Worm (Caenorhabditis elegans): ENCODE measurements around the gene K04F1.9.

ce11 chrV:1642768-1643167 lies 22.3 kb upstream of the K04F1.9 start:
- TF ChIP-seq blmp-1 (tag; optimal IDR thresholded peaks at IDR 0.05) (no peak), elt-3 (tag; optimal IDR thresholded peaks at IDR 0.05) (no peak), sptf-1 (tag; optimal IDR thresholded peaks at IDR 0.05) (no peak), lin-13 (tag; optimal IDR thresholded peaks at IDR 0.05) (no peak), nhr-237 (tag; optimal IDR thresholded peaks at IDR 0.05) (no peak), sem-2 (GFP tag; optimal IDR thresholded peaks at IDR 0.05) (no peak), ceh-43 (GFP tag; optimal IDR thresholded peaks at IDR 0.05) (no peak), nhr-76 (tag; optimal IDR thresholded peaks at IDR 0.05) (no peak), unc-62 (GFP tag; optimal IDR thresholded peaks at IDR 0.05) (no peak), nhr-12 (tag; optimal IDR thresholded peaks at IDR 0.05) (no peak), snpc-4 (tag; optimal IDR thresholded peaks at IDR 0.05) (no peak), ztf-11 (tag; optimal IDR thresholded peaks at IDR 0.05) (no peak), nhr-28 (tag; optimal IDR thresholded peaks at IDR 0.05) (no peak)

Measured in whole organism, mixed stage, embryonic.